Fruit fly (Drosophila melanogaster) S2 (cell line): ENCODE measurements around the gene velo.

ENCODE experiments used
- CG8478 ChIP-seq: fragments of >200 bp; optimal IDR thresholded peaks from 2 replicates; lab custom pipeline; 2018
- CTCF ChIP-seq, 2 experiments: fragments of >200 bp; optimal IDR thresholded peaks; 2 replicates each; lab custom pipeline; 2018

dm6 chr3L:6767153-6767552, 14.6 kb upstream of the velo start:
- TF ChIP-seq CTCF (optimal IDR thresholded peaks at IDR 0.05; lab: Kevin White, UChicago): no peak
- no peak for TF ChIP-seq CG8478 (lab: Kevin White, UChicago)
